Worm (Caenorhabditis elegans): Measurements from ENCODE around the gene fbxb-85.

DNA sequence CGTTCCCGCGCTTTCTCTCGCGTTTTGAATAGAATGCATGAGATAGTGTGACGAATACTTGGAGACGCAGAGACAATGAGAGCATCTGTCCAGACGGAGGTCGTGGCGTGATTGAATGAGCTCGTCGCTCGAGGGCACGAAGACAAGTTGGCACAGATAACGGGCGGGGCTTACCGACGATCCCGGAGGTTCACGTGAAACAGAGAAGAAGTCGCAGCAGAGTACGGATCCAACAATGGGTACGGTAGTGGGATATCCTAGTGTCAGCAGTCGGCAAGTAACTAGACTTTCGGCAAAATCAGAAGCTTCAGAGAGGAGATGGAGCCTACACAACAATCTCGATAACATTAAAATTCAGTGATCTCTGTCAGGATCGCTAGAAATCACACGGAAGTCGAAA is 29.0 kb downstream of the fbxb-85 start:
- TF ChIP-seq klf-2 (GFP tag; conservative IDR thresholded peaks at IDR 0.05) (no peak), cog-1 (tag; optimal IDR thresholded peaks at IDR 0.05) (no peak), flt-1 (GFP tag; IDR thresholded peaks at IDR 0.05) (no peak), med-1 (GFP tag; optimal IDR thresholded peaks at IDR 0.05; ENCODE audit: insufficient read depth) (no peak), ztf-29 (GFP tag; IDR thresholded peaks at IDR 0.05) (no peak), T22C8.4 (GFP tag; IDR thresholded peaks at IDR 0.05) (no peak), tab-1 (GFP tag; IDR thresholded peaks at IDR 0.05) (no peak), ref-1 (GFP tag; conservative IDR thresholded peaks at IDR 0.05) (no peak)
